Worm (Caenorhabditis elegans): ENCODE measurements around the gene ZK757.1.

DNA sequence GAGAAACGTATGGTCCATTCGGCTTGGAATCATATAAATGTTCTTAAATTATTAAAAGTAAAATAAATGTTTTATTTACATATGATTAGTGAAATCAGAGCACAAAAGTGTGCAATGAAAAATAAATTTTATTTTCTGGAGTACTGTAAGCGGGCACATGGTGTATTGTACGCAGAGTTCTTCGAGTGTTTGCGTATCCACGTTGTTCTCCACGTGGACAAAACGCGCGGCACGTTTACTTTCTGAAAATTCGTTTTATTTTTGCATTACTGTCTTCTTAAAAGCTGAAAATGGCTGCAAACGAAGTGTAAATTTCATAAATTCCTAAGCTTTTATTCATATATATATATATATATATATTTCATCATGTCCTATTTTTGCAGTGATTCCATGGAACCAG is 38.4 kb downstream of the ZK757.1 start:
- TF ChIP-seq fkh-8 (tag; optimal IDR thresholded peaks at IDR 0.05) (no peak), ets-5 (GFP tag; IDR thresholded peaks at IDR 0.05) (no peak), elt-2 (tag; optimal IDR thresholded peaks at IDR 0.05) (no peak), C04F5.9 (tag; optimal IDR thresholded peaks at IDR 0.05) (no peak), jun-1 (tag; optimal IDR thresholded peaks at IDR 0.05) (no peak), nhr-12 (tag; optimal IDR thresholded peaks at IDR 0.05) (no peak), fkh-10 (GFP tag; optimal IDR thresholded peaks at IDR 0.05) (no peak), skn-1 (tag; optimal IDR thresholded peaks at IDR 0.05) (no peak), mdl-1 (tag; optimal IDR thresholded peaks at IDR 0.05) (no peak), zag-1 (tag; optimal IDR thresholded peaks at IDR 0.05) (no peak)
